Worm (Caenorhabditis elegans): ENCODE results near the gene Y54G2A.49.

Y54G2A.49 gene

DNA sequence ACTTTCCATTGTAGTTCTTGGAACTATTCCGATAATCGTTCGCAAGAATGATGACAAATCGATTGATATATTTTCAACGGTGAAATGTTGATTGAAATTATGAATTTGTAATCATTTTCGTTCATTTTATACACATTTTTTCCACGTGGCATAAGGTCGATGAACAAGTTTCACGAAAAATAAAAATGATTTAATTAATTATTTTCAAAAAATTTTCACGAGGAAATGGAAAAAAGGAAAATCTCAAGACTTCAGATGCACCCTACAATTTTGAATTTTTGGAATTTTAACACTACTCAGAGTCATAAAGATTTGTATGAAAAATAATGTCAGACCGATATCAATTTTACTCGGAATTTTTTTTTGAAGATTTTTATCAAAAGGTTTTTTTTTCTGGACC, 33.4 kb downstream of the Y54G2A.49 start, which contains the start of gene Y54G2A.13:
TSS of gene Y54G2A.13 (minus strand) at position 101 of the 400 bp plus-strand sequence.
- no peak for TF ChIP-seq elt-3 (tag; optimal IDR thresholded peaks at IDR 0.05)
- no peak for TF ChIP-seq lin-13 (tag; optimal IDR thresholded peaks at IDR 0.05)
- TF ChIP-seq drap-1 (GFP tag; optimal IDR thresholded peaks at IDR 0.05): no peak
- TF ChIP-seq lsy-2 (tag; optimal IDR thresholded peaks at IDR 0.05): no peak
- TF ChIP-seq unc-62 (GFP tag; optimal IDR thresholded peaks at IDR 0.05): no peak
- TF ChIP-seq mab-5 (tag; optimal IDR thresholded peaks at IDR 0.05): no peak
- TF ChIP-seq nhr-76 (tag; optimal IDR thresholded peaks at IDR 0.05): no peak
- no peak for TF ChIP-seq unc-39 (tag; optimal IDR thresholded peaks at IDR 0.05)
- no peak for TF ChIP-seq zip-8 (tag; optimal IDR thresholded peaks at IDR 0.05)
- no peak for TF ChIP-seq snpc-4 (tag; optimal IDR thresholded peaks at IDR 0.05)
- TF ChIP-seq blmp-1 (tag; optimal IDR thresholded peaks at IDR 0.05): no peak
- TF ChIP-seq hlh-1 (tag; optimal IDR thresholded peaks at IDR 0.05): no peak
- TF ChIP-seq bed-3 (GFP tag; optimal IDR thresholded peaks at IDR 0.05): no peak
- TF ChIP-seq nhr-2 (tag; optimal IDR thresholded peaks at IDR 0.05): no peak
- TF ChIP-seq M03D4.4 (tag; optimal IDR thresholded peaks at IDR 0.05): no peak

ce11 chrIV:2817038-2817437, 36.0 kb downstream of the Y54G2A.49 start:
- TF ChIP-seq unc-39 (tag; optimal IDR thresholded peaks at IDR 0.05) (no peak), nhr-237 (tag; optimal IDR thresholded peaks at IDR 0.05) (no peak), cnd-1 (tag; optimal IDR thresholded peaks at IDR 0.05) (no peak), elt-3 (tag; optimal IDR thresholded peaks at IDR 0.05) (no peak), blmp-1 (tag; optimal IDR thresholded peaks at IDR 0.05) (no peak), lin-13 (tag; optimal IDR thresholded peaks at IDR 0.05) (no peak), bed-3 (GFP tag; optimal IDR thresholded peaks at IDR 0.05) (no peak), ceh-83 (GFP tag; optimal IDR thresholded peaks at IDR 0.05) (no peak), snpc-4 (tag; optimal IDR thresholded peaks at IDR 0.05) (no peak), tbx-8 (GFP tag; optimal IDR thresholded peaks at IDR 0.05) (no peak), nhr-76 (tag; optimal IDR thresholded peaks at IDR 0.05) (no peak), ztf-11 (tag; optimal IDR thresholded peaks at IDR 0.05) (no peak), mab-5 (tag; optimal IDR thresholded peaks at IDR 0.05) (no peak), ces-1 (GFP tag; optimal IDR thresholded peaks at IDR 0.05) (no peak), zip-8 (tag; optimal IDR thresholded peaks at IDR 0.05) (no peak), unc-120 (tag; optimal IDR thresholded peaks at IDR 0.05; ENCODE audit: poor library complexity, severe bottlenecking) (no peak)

DNA sequence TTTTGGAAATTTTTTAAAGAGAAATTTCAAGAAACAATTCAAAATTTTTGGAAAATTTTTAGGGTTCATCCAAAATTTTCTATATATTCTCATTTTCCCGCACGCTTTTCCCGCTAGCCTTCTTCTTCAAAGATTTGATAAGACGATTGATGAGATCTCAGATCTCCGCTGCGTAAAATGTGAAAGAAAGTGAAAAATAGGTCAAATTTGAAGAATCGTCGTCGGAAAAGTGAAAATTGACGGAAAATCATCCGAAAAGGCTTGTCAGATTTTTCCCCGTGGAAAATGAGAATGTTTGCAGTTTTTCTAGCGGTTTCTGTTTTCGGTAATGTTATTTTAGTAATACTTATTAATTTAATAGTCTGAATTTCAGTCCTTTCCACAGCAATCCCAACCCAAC, 43.9 kb downstream of the Y54G2A.49 start, which contains the start of gene Y54G2A.76:
TSS of gene Y54G2A.76 (plus strand) at position 203 of the 400 bp plus-strand sequence.
- TF ChIP-seq elt-1 (tag; optimal IDR thresholded peaks at IDR 0.05; ENCODE audit: borderline replicate concordance, insufficient read depth) (peak; percentile 13), ham-2 (GFP tag; optimal IDR thresholded peaks at IDR 0.05) (peak; percentile 27), blmp-1 (tag; optimal IDR thresholded peaks at IDR 0.05) (peak; percentile 88), ces-1 (GFP tag; optimal IDR thresholded peaks at IDR 0.05) (no peak), pha-4 (tag; optimal IDR thresholded peaks at IDR 0.05) (no peak), elt-3 (tag; optimal IDR thresholded peaks at IDR 0.05) (no peak)

ce11 chrIV:2808154-2808553, 44.9 kb downstream of the Y54G2A.49 start:
- TF ChIP-seq mab-5 (tag; optimal IDR thresholded peaks at IDR 0.05): no peak
- TF ChIP-seq hlh-1 (tag; optimal IDR thresholded peaks at IDR 0.05): no peak
- TF ChIP-seq zip-8 (tag; optimal IDR thresholded peaks at IDR 0.05): no peak
- no peak for TF ChIP-seq nhr-12 (tag; optimal IDR thresholded peaks at IDR 0.05)
- TF ChIP-seq snpc-4 (tag; optimal IDR thresholded peaks at IDR 0.05): no peak
- no peak for TF ChIP-seq elt-3 (tag; optimal IDR thresholded peaks at IDR 0.05)
- TF ChIP-seq blmp-1 (tag; optimal IDR thresholded peaks at IDR 0.05): no peak
- no peak for TF ChIP-seq tbx-8 (GFP tag; optimal IDR thresholded peaks at IDR 0.05)
- no peak for TF ChIP-seq lsy-2 (tag; optimal IDR thresholded peaks at IDR 0.05)
- TF ChIP-seq M03D4.4 (tag; optimal IDR thresholded peaks at IDR 0.05): no peak
- no peak for TF ChIP-seq lin-32 (GFP tag; optimal IDR thresholded peaks at IDR 0.05)
- no peak for TF ChIP-seq ces-1 (GFP tag; optimal IDR thresholded peaks at IDR 0.05)

DNA sequence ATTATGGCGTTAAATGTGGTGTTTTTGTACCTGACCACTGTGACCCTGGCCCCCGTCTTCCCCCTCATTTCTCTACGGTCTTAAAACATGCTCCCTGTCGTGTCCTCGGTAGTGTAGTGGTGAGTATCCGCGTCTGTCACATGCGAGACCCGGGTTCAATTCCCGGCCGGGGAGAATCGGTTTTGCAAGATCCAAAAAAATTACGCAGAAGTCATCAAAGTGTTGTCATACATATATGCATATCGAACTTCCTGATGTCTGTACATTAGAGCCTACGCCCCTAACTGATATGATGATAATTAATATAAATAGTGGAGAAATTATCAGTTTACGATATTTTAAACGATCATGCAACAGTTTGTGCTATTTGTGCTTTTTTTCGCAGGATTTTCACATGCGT, 47.5 kb downstream of the Y54G2A.49 start, which contains the start of gene Y54G2A.45:
TSS of gene Y54G2A.45 (plus strand) at position 333 of the 400 bp plus-strand sequence.
- TF ChIP-seq lin-32 (GFP tag; optimal IDR thresholded peaks at IDR 0.05) (peak; percentile 28), mls-2 (tag; optimal IDR thresholded peaks at IDR 0.05) (peak; percentile 64), mep-1 (tag; optimal IDR thresholded peaks at IDR 0.05) (peak; percentile 36), drap-1 (GFP tag; optimal IDR thresholded peaks at IDR 0.05) (peak; percentile 66), snpc-4 (tag; optimal IDR thresholded peaks at IDR 0.05) (no peak), unc-120 (tag; optimal IDR thresholded peaks at IDR 0.05; ENCODE audit: poor library complexity, severe bottlenecking) (peak; percentile 71), tbx-8 (GFP tag; optimal IDR thresholded peaks at IDR 0.05) (no peak), M03D4.4 (tag; optimal IDR thresholded peaks at IDR 0.05) (peak; percentile 76), elt-1 (tag; optimal IDR thresholded peaks at IDR 0.05; ENCODE audit: borderline replicate concordance, insufficient read depth) (no peak), ceh-43 (GFP tag; optimal IDR thresholded peaks at IDR 0.05) (peak; percentile 7), flh-1 (GFP tag; optimal IDR thresholded peaks at IDR 0.05) (peak; percentile 36), nhr-28 (tag; optimal IDR thresholded peaks at IDR 0.05) (no peak), sem-2 (GFP tag; optimal IDR thresholded peaks at IDR 0.05) (peak; percentile 58), sptf-1 (tag; optimal IDR thresholded peaks at IDR 0.05) (peak; percentile 79), cnd-1 (tag; optimal IDR thresholded peaks at IDR 0.05) (peak; percentile 78), ceh-83 (GFP tag; optimal IDR thresholded peaks at IDR 0.05) (peak; percentile 72)
